Fruit fly (Drosophila melanogaster) whole organism, embryonic: ENCODE results near the gene dpr2.

Experiments
- Atf-2 ChIP-seq: fragments of 200-800 bp; sonication (Bioruptor generic); optimal IDR thresholded peaks from 2 replicates; lab custom pipeline; 2016; ENCODE audit warnings: missing biosample characterization, missing genetic modification characterization
- BEAF-32 ChIP-seq: fragments of 200-800 bp; sonication (Bioruptor generic); optimal IDR thresholded peaks from 3 replicates; lab custom pipeline; 2017; ENCODE audit warnings: missing biosample characterization, missing genetic modification characterization, mild to moderate bottlenecking, moderate library complexity, missing genetic modification reagents
- CG10274 ChIP-seq: fragments of 200-800 bp; sonication (Bioruptor generic); optimal IDR thresholded peaks from 3 replicates; lab custom pipeline; 2017; ENCODE audit warnings: missing biosample characterization, mild to moderate bottlenecking, missing genetic modification characterization
- CG10431 ChIP-seq: fragments of 200-800 bp; sonication (Bioruptor generic); optimal IDR thresholded peaks from 3 replicates; lab custom pipeline; 2018; ENCODE audit warnings: missing biosample characterization, mild to moderate bottlenecking, missing genetic modification characterization
- CG12659 ChIP-seq: fragments of 200-800 bp; sonication (Bioruptor generic); optimal IDR thresholded peaks from 3 replicates; lab custom pipeline; 2017; ENCODE audit warnings: mild to moderate bottlenecking, missing biosample characterization, missing genetic modification reagents, missing genetic modification characterization
- CG14860 ChIP-seq: fragments of 200-800 bp; sonication (Bioruptor generic); IDR thresholded peaks from 3 replicates; pipeline ENCODE4 v1.3.6; 2022; ENCODE audit warnings: missing biosample characterization, missing genetic modification characterization; ENCODE audit not compliant: partially characterized antibody
- CG15514 ChIP-seq: fragments of 200-800 bp; sonication (Bioruptor generic); optimal IDR thresholded peaks from 3 replicates; lab custom pipeline; 2017; ENCODE audit warnings: missing biosample characterization, missing genetic modification characterization, mild to moderate bottlenecking, moderate library complexity, missing genetic modification reagents
- CG15601 ChIP-seq: fragments of 200-800 bp; sonication (Bioruptor generic); optimal IDR thresholded peaks from 3 replicates; lab custom pipeline; 2019; ENCODE audit warnings: missing biosample characterization, mild to moderate bottlenecking, missing genetic modification characterization, moderate library complexity
- CG16815 ChIP-seq: fragments of 200-800 bp; sonication (Bioruptor generic); optimal IDR thresholded peaks from 3 replicates; lab custom pipeline; 2017; ENCODE audit warnings: missing biosample characterization, mild to moderate bottlenecking, missing genetic modification characterization
- CG18011 ChIP-seq: fragments of 200-800 bp; sonication (Bioruptor generic); optimal IDR thresholded peaks from 2 replicates; lab custom pipeline; 2017; ENCODE audit warnings: missing biosample characterization, missing genetic modification characterization, mild to moderate bottlenecking, moderate library complexity, missing genotype
- CG3065 ChIP-seq: fragments of 200-800 bp; sonication (Bioruptor generic); optimal IDR thresholded peaks from 2 replicates; lab custom pipeline; 2016; ENCODE audit warnings: missing biosample characterization, missing genetic modification characterization
- CG31365 ChIP-seq: fragments of 200-800 bp; sonication (Bioruptor generic); optimal IDR thresholded peaks from 2 replicates; lab custom pipeline; 2018; ENCODE audit warnings: missing biosample characterization, mild to moderate bottlenecking, missing genetic modification characterization
- CG7963 ChIP-seq: fragments of 200-800 bp; sonication (Bioruptor generic); IDR thresholded peaks from 3 replicates; pipeline ENCODE4 v1.3.6; 2022; ENCODE audit warnings: missing biosample characterization, missing genetic modification characterization; ENCODE audit not compliant: partially characterized antibody
- CG8478 ChIP-seq: fragments of >200 bp; optimal IDR thresholded peaks from 2 replicates; lab custom pipeline; 2018
- D ChIP-seq, 2 experiments: fragments of 200-800 bp in 1 of 2; fragments of >200 bp in 1 of 2; sonication (Bioruptor generic) in 1 of 2; optimal IDR thresholded peaks; 2 replicates in 1 of 2; 3 replicates in 1 of 2; lab custom pipeline; 2017; ENCODE audit warnings: mild to moderate bottlenecking in 1 of 2, missing biosample characterization in 1 of 2, missing genetic modification characterization in 1 of 2, missing genetic modification reagents in 1 of 2
- Deaf1 ChIP-seq: fragments of 200-800 bp; optimal IDR thresholded peaks from 3 replicates; lab custom pipeline; 2019; ENCODE audit warnings: missing biosample characterization, mild to moderate bottlenecking, missing genetic modification characterization, moderate library complexity
- Dll ChIP-seq: fragments of 200-800 bp; sonication (Bioruptor generic); IDR thresholded peaks from 4 replicates; pipeline ENCODE4 v1.3.6; 2022; ENCODE audit warnings: missing biosample characterization, missing genetic modification characterization; ENCODE audit not compliant: partially characterized antibody
- HLHmδ ChIP-seq: fragments of 200-800 bp; sonication (Bioruptor generic); optimal IDR thresholded peaks from 2 replicates; lab custom pipeline; 2018; ENCODE audit warnings: missing biosample characterization, mild to moderate bottlenecking, missing genetic modification characterization, moderate library complexity
- HmgZ ChIP-seq: fragments of 200-800 bp; sonication (Bioruptor generic); optimal IDR thresholded peaks from 2 replicates; lab custom pipeline; 2018; ENCODE audit warnings: missing biosample characterization, mild to moderate bottlenecking, missing genetic modification characterization
- Hmx ChIP-seq: fragments of 200-800 bp; sonication (Bioruptor generic); optimal IDR thresholded peaks from 2 replicates; lab custom pipeline; 2016; ENCODE audit warnings: missing biosample characterization, missing genetic modification characterization
- Hr78 ChIP-seq, 2 experiments: fragments of 200-800 bp in 1 of 2; fragments of >200 bp in 1 of 2; sonication (Bioruptor generic) in 1 of 2; optimal IDR thresholded peaks; 2 replicates each; lab custom pipeline; 2017 to 2019; ENCODE audit warnings: missing biosample characterization in 2 of 2, missing genetic modification characterization in 2 of 2, mild to moderate bottlenecking in 1 of 2, moderate library complexity in 1 of 2
- Lhr ChIP-seq: fragments of 200-800 bp; sonication (Bioruptor generic); optimal IDR thresholded peaks from 3 replicates; lab custom pipeline; 2017; ENCODE audit warnings: mild to moderate bottlenecking, missing biosample characterization, missing genetic modification reagents, missing genetic modification characterization
- Lim3 ChIP-seq: fragments of 200-800 bp; sonication (Bioruptor generic); IDR thresholded peaks from 2 replicates; pipeline ENCODE4 v1.3.6; 2022; ENCODE audit warnings: missing biosample characterization, missing genetic modification characterization
- Myb ChIP-seq: fragments of 200-800 bp; sonication (Bioruptor generic); optimal IDR thresholded peaks from 2 replicates; lab custom pipeline; 2016; ENCODE audit warnings: missing biosample characterization, missing genetic modification characterization
- NK7.1 ChIP-seq: fragments of 200-800 bp; sonication (Bioruptor generic); optimal IDR thresholded peaks from 3 replicates; lab custom pipeline; 2016; ENCODE audit warnings: missing biosample characterization, missing genetic modification characterization
- Pdp1 ChIP-seq, 2 experiments: fragments of 200-800 bp; sonication (Bioruptor generic); optimal IDR thresholded peaks; 3 replicates each; lab custom pipeline; 2016; ENCODE audit warnings: missing biosample characterization in 2 of 2, missing genetic modification characterization in 2 of 2, mild to moderate bottlenecking in 1 of 2, moderate library complexity in 1 of 2
- Rfx ChIP-seq: fragments of 200-800 bp; sonication (Bioruptor generic); IDR thresholded peaks from 2 replicates; pipeline ENCODE4 v1.3.6; 2022; ENCODE audit warnings: missing biosample characterization, missing genetic modification characterization
- Tbp ChIP-seq: fragments of >200 bp; optimal IDR thresholded peaks from 2 replicates; lab custom pipeline; 2018; ENCODE audit warnings: missing biosample characterization, missing genetic modification characterization
- Trl ChIP-seq, 3 experiments: fragments of >200 bp in 2 of 3; fragments of 200-800 bp in 1 of 3; sonication (Bioruptor generic) in 1 of 3; optimal IDR thresholded peaks; 2 replicates in 1 of 3; 3 replicates in 2 of 3; lab custom pipeline; 2016 to 2017; ENCODE audit warnings: missing biosample characterization in 1 of 3, missing genetic modification characterization in 1 of 3
- YL-1 ChIP-seq: fragments of 200-800 bp; sonication (Bioruptor generic); optimal IDR thresholded peaks from 3 replicates; lab custom pipeline; 2017; ENCODE audit warnings: missing biosample characterization, mild to moderate bottlenecking, missing genetic modification characterization
- chinmo ChIP-seq: fragments of 200-800 bp; sonication (Bioruptor generic); IDR thresholded peaks from 4 replicates; pipeline ENCODE4 v1.3.6; 2022; ENCODE audit warnings: missing biosample characterization, missing genetic modification characterization; ENCODE audit not compliant: partially characterized antibody
- chn ChIP-seq: fragments of 200-800 bp; sonication (Bioruptor generic); optimal IDR thresholded peaks from 2 replicates; lab custom pipeline; 2016; ENCODE audit warnings: missing biosample characterization, missing genetic modification characterization
- ci ChIP-seq: fragments of 200-800 bp; sonication (Bioruptor generic); IDR thresholded peaks from 3 replicates; pipeline ENCODE4 v1.3.6; 2022; ENCODE audit warnings: missing biosample characterization, missing genetic modification characterization
- emc ChIP-seq: fragments of 200-800 bp; sonication (Bioruptor generic); optimal IDR thresholded peaks from 2 replicates; lab custom pipeline; 2016; ENCODE audit warnings: missing biosample characterization, missing genetic modification characterization
- fd96Cb ChIP-seq: fragments of 200-800 bp; sonication (Bioruptor generic); optimal IDR thresholded peaks from 2 replicates; lab custom pipeline; 2018; ENCODE audit warnings: missing biosample characterization, mild to moderate bottlenecking, missing genetic modification characterization, moderate library complexity
- kni ChIP-seq: fragments of 200-800 bp; sonication (Bioruptor generic); optimal IDR thresholded peaks from 3 replicates; lab custom pipeline; 2017; ENCODE audit warnings: mild to moderate bottlenecking, missing biosample characterization, missing genetic modification reagents, missing genetic modification characterization
- knrl ChIP-seq: fragments of 200-800 bp; sonication (Bioruptor generic); IDR thresholded peaks from 3 replicates; pipeline ENCODE4 v1.3.6; 2022; ENCODE audit warnings: missing biosample characterization, missing genetic modification characterization; ENCODE audit not compliant: partially characterized antibody
- lilli ChIP-seq: fragments of 200-800 bp; sonication (Bioruptor generic); optimal IDR thresholded peaks from 3 replicates; lab custom pipeline; 2016; ENCODE audit warnings: missing biosample characterization, missing genetic modification characterization
- luna ChIP-seq: fragments of 200-800 bp; sonication (Bioruptor generic); optimal IDR thresholded peaks from 2 replicates; lab custom pipeline; 2016; ENCODE audit warnings: missing biosample characterization, missing genetic modification characterization
- nau ChIP-seq: fragments of 200-800 bp; sonication (Bioruptor generic); optimal IDR thresholded peaks from 3 replicates; lab custom pipeline; 2017; ENCODE audit warnings: missing biosample characterization, mild to moderate bottlenecking, missing genetic modification characterization, missing genetic modification reagents
- phol ChIP-seq: fragments of 200-800 bp; sonication (Bioruptor generic); optimal IDR thresholded peaks from 3 replicates; lab custom pipeline; 2018; ENCODE audit warnings: missing biosample characterization, mild to moderate bottlenecking, missing genetic modification characterization, moderate library complexity
- sim ChIP-seq: fragments of 200-800 bp; sonication (Bioruptor generic); IDR thresholded peaks from 2 replicates; pipeline ENCODE4 v1.3.6; 2022; ENCODE audit warnings: missing biosample characterization, missing genetic modification characterization
- so ChIP-seq: fragments of 200-800 bp; sonication (Bioruptor generic); IDR thresholded peaks from 3 replicates; pipeline ENCODE4 v1.3.6; 2022; ENCODE audit warnings: missing biosample characterization, missing genetic modification characterization
- stwl ChIP-seq: fragments of 200-800 bp; sonication (Bioruptor generic); optimal IDR thresholded peaks from 3 replicates; lab custom pipeline; 2018; ENCODE audit warnings: missing biosample characterization, mild to moderate bottlenecking, missing genetic modification characterization, moderate library complexity
- tgo ChIP-seq: fragments of 200-800 bp; sonication (Bioruptor generic); IDR thresholded peaks from 3 replicates; pipeline ENCODE4 v1.3.6; 2022; ENCODE audit warnings: missing biosample characterization, missing genetic modification characterization
- tio ChIP-seq: fragments of 200-800 bp; sonication (Bioruptor generic); optimal IDR thresholded peaks from 2 replicates; lab custom pipeline; 2017; ENCODE audit warnings: missing biosample characterization, missing genetic modification characterization, inconsistent platforms
- twi ChIP-seq: fragments of 200-800 bp; optimal IDR thresholded peaks from 2 replicates; lab custom pipeline; 2019; ENCODE audit warnings: missing biosample characterization, mild to moderate bottlenecking, missing genetic modification characterization, moderate library complexity
- unc-4 ChIP-seq: fragments of 200-800 bp; sonication (Bioruptor generic); IDR thresholded peaks from 2 replicates; pipeline ENCODE4 v1.3.6; 2022; ENCODE audit warnings: missing biosample characterization, missing genetic modification characterization; ENCODE audit not compliant: partially characterized antibody
- zen ChIP-seq: fragments of 200-800 bp; sonication (Bioruptor generic); optimal IDR thresholded peaks from 3 replicates; lab custom pipeline; 2018; ENCODE audit warnings: missing biosample characterization, mild to moderate bottlenecking, missing genetic modification characterization, moderate library complexity

Gene dpr2

DNA sequence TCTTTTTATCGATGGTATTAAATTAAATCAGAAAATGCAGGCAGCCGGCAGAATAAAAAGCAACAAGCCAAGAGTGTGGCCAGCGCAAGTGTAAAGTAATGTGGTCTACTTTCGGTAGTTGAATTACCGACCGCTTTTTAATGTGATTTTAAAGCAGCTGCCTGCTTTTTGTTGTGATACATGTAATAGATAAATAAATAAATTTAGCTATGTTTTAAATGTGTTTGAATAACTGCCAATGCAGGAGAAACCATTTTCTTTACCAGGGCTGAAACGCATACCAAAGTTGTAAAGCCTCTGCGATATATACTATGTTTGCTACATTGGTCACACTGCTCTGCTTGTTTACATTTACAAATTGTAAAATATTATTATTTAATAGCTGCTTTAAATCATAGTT is 6.2 kb upstream of the dpr2 start, which contains the start of the genes Tmem214 and YL-1 (continued):
- TF ChIP-seq stwl = peak; percentile 74
- TF ChIP-seq sim (GFP tag; lab: Robert Waterston, UW) = no peak
- TF ChIP-seq CG12659 (GFP tag; lab: Kevin White, UChicago) = peak; percentile 76
- TF ChIP-seq HLHmδ (GFP tag; lab: Kevin White, UChicago) = no peak
- TF ChIP-seq Hr78 (GFP tag; optimal IDR thresholded peaks at IDR 0.05; lab: Kevin White, UChicago) = no peak
- TF ChIP-seq NK7.1 = no peak
- TF ChIP-seq Dll (GFP tag; lab: Robert Waterston, UW) = peak; percentile 62; the same call in 1 of the 4 replicates
- peak; percentile 23 for TF ChIP-seq Myb (GFP tag; lab: Kevin White, UChicago)
- TF ChIP-seq YL-1 (GFP tag; lab: Kevin White, UChicago) = peak; percentile 98
- TF ChIP-seq fd96Cb (tag; lab: Kevin White, UChicago) = no peak
- TF ChIP-seq Rfx (GFP tag; lab: Robert Waterston, UW) = no peak
- 0 out of 3 replicates have a peak, but pooled peaks have one; percentile 23 for TF ChIP-seq CG7963
- TF ChIP-seq phol (tag; lab: Kevin White, UChicago) = peak; percentile 86
- TF ChIP-seq Trl (optimal IDR thresholded peaks at IDR 0.05; lab: Kevin White, UChicago) = no peak
- TF ChIP-seq Trl (GFP tag; optimal IDR thresholded peaks at IDR 0.05; lab: Kevin White, UChicago) = no peak
- TF ChIP-seq Deaf1 = no peak
- TF ChIP-seq CG8478 (lab: Kevin White, UChicago) = no peak
- no peak for TF ChIP-seq CG10274 (GFP tag; lab: Kevin White, UChicago)
- no peak for TF ChIP-seq ci (GFP tag; lab: Robert Waterston, UW)
- peak; percentile 2 for TF ChIP-seq CG15601 (tag; lab: Kevin White, UChicago)
- no peak for TF ChIP-seq emc (GFP tag; lab: Kevin White, UChicago)
- no peak for TF ChIP-seq Atf-2 (GFP tag; lab: Kevin White, UChicago)
- 0 out of 3 replicates have a peak, but pooled peaks have one; percentile 23 for TF ChIP-seq CG14860
- peak; percentile 43 for TF ChIP-seq Lhr
- TF ChIP-seq kni (GFP tag; lab: Kevin White, UChicago) = peak; percentile 88
- TF ChIP-seq HmgZ (tag; lab: Kevin White, UChicago) = peak; percentile 46
- TF ChIP-seq CG15514 (GFP tag; lab: Kevin White, UChicago) = peak; percentile 28
- peak in 1 of 2 experiments; percentile 51 for TF ChIP-seq Pdp1 (GFP tag; optimal IDR thresholded peaks at IDR 0.05; lab: Kevin White, UChicago)
- peak; percentile 68 for TF ChIP-seq knrl (GFP tag; lab: Robert Waterston, UW)
- no peak for TF ChIP-seq Lim3 (GFP tag; lab: Robert Waterston, UW)
- no peak for TF ChIP-seq CG3065 (GFP tag; lab: Kevin White, UChicago)
- no peak for TF ChIP-seq luna (GFP tag; lab: Kevin White, UChicago)
- TF ChIP-seq unc-4 (GFP tag; lab: Robert Waterston, UW) = peak; percentile 66
- peak; percentile 16 for TF ChIP-seq zen (tag; lab: Kevin White, UChicago)
- TF ChIP-seq chinmo (GFP tag; lab: Robert Waterston, UW) = no peak
- no peak for TF ChIP-seq CG10431 (GFP tag; lab: Kevin White, UChicago)
- no peak for TF ChIP-seq D (optimal IDR thresholded peaks at IDR 0.05; lab: Kevin White, UChicago)
- no peak for TF ChIP-seq D (GFP tag; optimal IDR thresholded peaks at IDR 0.05; lab: Kevin White, UChicago)
- TF ChIP-seq tgo = no peak
- peak; percentile 3 for TF ChIP-seq twi (tag; lab: Kevin White, UChicago)
- TF ChIP-seq tio = no peak
- TF ChIP-seq Hmx (GFP tag; lab: Kevin White, UChicago) = no peak
- TF ChIP-seq Tbp = no peak
- no peak for TF ChIP-seq chn (GFP tag; lab: Kevin White, UChicago)
- no peak for TF ChIP-seq CG16815 (GFP tag; lab: Kevin White, UChicago)
- no peak for TF ChIP-seq CG31365 (tag; lab: Kevin White, UChicago)
- TF ChIP-seq BEAF-32 (GFP tag; lab: Kevin White, UChicago) = peak; percentile 79
- no peak for TF ChIP-seq CG18011
- TF ChIP-seq so = no peak
- no peak for TF ChIP-seq nau (GFP tag; lab: Kevin White, UChicago)
- peak; percentile 5 for TF ChIP-seq lilli
